Fruit fly (Drosophila melanogaster): ENCODE measurements around the gene Rpn3.

The Rpn3 gene

dm6 chr2L:19051534-19052100, at the start of gene Rpn3:
Rpn3 (plus strand) TSS chr2L:19051790.
- TF ChIP-seq CG8478 (optimal IDR thresholded peaks at IDR 0.05) (no peak), Dll (optimal IDR thresholded peaks at IDR 0.05) (no peak), usp (GFP tag; optimal IDR thresholded peaks at IDR 0.05) (no peak), EcR (GFP tag; optimal IDR thresholded peaks at IDR 0.05) (no peak), psq (optimal IDR thresholded peaks at IDR 0.05) (no peak), pan (optimal IDR thresholded peaks at IDR 0.05) (no peak)

- TF ChIP-seq psq (optimal IDR thresholded peaks at IDR 0.05): no peak
- no peak for TF ChIP-seq EcR (GFP tag; optimal IDR thresholded peaks at IDR 0.05)
- TF ChIP-seq pan (optimal IDR thresholded peaks at IDR 0.05): no peak
- no peak for TF ChIP-seq CG8478 (optimal IDR thresholded peaks at IDR 0.05)
- no peak for TF ChIP-seq Dll (optimal IDR thresholded peaks at IDR 0.05)
- no peak for TF ChIP-seq usp (GFP tag; optimal IDR thresholded peaks at IDR 0.05)
Measured at dm6 chr2L:19002468-19002867, 49.1 kb upstream of the Rpn3 start.

- TF ChIP-seq CG8478 (optimal IDR thresholded peaks at IDR 0.05) (no peak), psq (optimal IDR thresholded peaks at IDR 0.05) (no peak), EcR (GFP tag; optimal IDR thresholded peaks at IDR 0.05) (no peak), pan (optimal IDR thresholded peaks at IDR 0.05) (no peak), usp (GFP tag; optimal IDR thresholded peaks at IDR 0.05) (no peak), Dll (optimal IDR thresholded peaks at IDR 0.05) (no peak)
Measured at dm6 chr2L:19002959-19003371, 48.6 kb upstream of the Rpn3 start, which contains the start of gene CG31793. CG31793 (plus strand) TSS chr2L:19003367.

- TF ChIP-seq Dll (optimal IDR thresholded peaks at IDR 0.05) (no peak), usp (GFP tag; optimal IDR thresholded peaks at IDR 0.05) (no peak), pan (optimal IDR thresholded peaks at IDR 0.05) (no peak), EcR (GFP tag; optimal IDR thresholded peaks at IDR 0.05) (no peak), CG8478 (optimal IDR thresholded peaks at IDR 0.05) (no peak), psq (optimal IDR thresholded peaks at IDR 0.05) (no peak)
Measured at dm6 chr2L:19009130-19009529, 42.5 kb upstream of the Rpn3 start, which contains the start of gene RpL30. RpL30 (minus strand) TSS chr2L:19009306.

dm6 chr2L:19010037-19010436, 41.6 kb upstream of the Rpn3 start:
- TF ChIP-seq pan (optimal IDR thresholded peaks at IDR 0.05) (no peak), usp (GFP tag; optimal IDR thresholded peaks at IDR 0.05) (no peak), EcR (GFP tag; optimal IDR thresholded peaks at IDR 0.05) (no peak), Dll (optimal IDR thresholded peaks at IDR 0.05) (no peak), CG8478 (optimal IDR thresholded peaks at IDR 0.05) (no peak), psq (optimal IDR thresholded peaks at IDR 0.05) (no peak)

- TF ChIP-seq CG8478 (optimal IDR thresholded peaks at IDR 0.05): no peak
- TF ChIP-seq EcR (GFP tag; optimal IDR thresholded peaks at IDR 0.05): no peak
- no peak for TF ChIP-seq pan (optimal IDR thresholded peaks at IDR 0.05)
- TF ChIP-seq psq (optimal IDR thresholded peaks at IDR 0.05): no peak
- no peak for TF ChIP-seq Dll (optimal IDR thresholded peaks at IDR 0.05)
- TF ChIP-seq usp (GFP tag; optimal IDR thresholded peaks at IDR 0.05): no peak
Measured at dm6 chr2L:19010566-19010965, 41.0 kb upstream of the Rpn3 start, which contains the start of gene robl37BC. robl37BC (plus strand) TSS chr2L:19010866.

- no peak for TF ChIP-seq EcR (GFP tag; optimal IDR thresholded peaks at IDR 0.05)
- peak; percentile 62 for TF ChIP-seq pan (optimal IDR thresholded peaks at IDR 0.05)
- TF ChIP-seq psq (optimal IDR thresholded peaks at IDR 0.05): no peak
- TF ChIP-seq Dll (optimal IDR thresholded peaks at IDR 0.05): no peak
Measured at dm6 chr2L:19011895-19012645, 39.5 kb upstream of the Rpn3 start.

dm6 chr2L:19012776-19013328, 38.7 kb upstream of the Rpn3 start:
- TF ChIP-seq usp (GFP tag; optimal IDR thresholded peaks at IDR 0.05) (no peak), Dll (optimal IDR thresholded peaks at IDR 0.05) (no peak), psq (optimal IDR thresholded peaks at IDR 0.05) (no peak), EcR (GFP tag; optimal IDR thresholded peaks at IDR 0.05) (no peak), pan (optimal IDR thresholded peaks at IDR 0.05) (no peak)

- TF ChIP-seq EcR (GFP tag; optimal IDR thresholded peaks at IDR 0.05): no peak
- no peak for TF ChIP-seq CG8478 (optimal IDR thresholded peaks at IDR 0.05)
- no peak for TF ChIP-seq Dll (optimal IDR thresholded peaks at IDR 0.05)
- TF ChIP-seq psq (optimal IDR thresholded peaks at IDR 0.05): no peak
- no peak for TF ChIP-seq usp (GFP tag; optimal IDR thresholded peaks at IDR 0.05)
- TF ChIP-seq pan (optimal IDR thresholded peaks at IDR 0.05): no peak
Measured at dm6 chr2L:19014032-19014880, 37.3 kb upstream of the Rpn3 start.

- no peak for TF ChIP-seq EcR (GFP tag; optimal IDR thresholded peaks at IDR 0.05)
- TF ChIP-seq usp (GFP tag; optimal IDR thresholded peaks at IDR 0.05): no peak
- TF ChIP-seq psq (optimal IDR thresholded peaks at IDR 0.05): no peak
- TF ChIP-seq pan (optimal IDR thresholded peaks at IDR 0.05): no peak
- no peak for TF ChIP-seq Dll (optimal IDR thresholded peaks at IDR 0.05)
Measured at dm6 chr2L:19014881-19015366, 36.7 kb upstream of the Rpn3 start.

- TF ChIP-seq CG8478 (optimal IDR thresholded peaks at IDR 0.05) (no peak), Dll (optimal IDR thresholded peaks at IDR 0.05) (no peak), psq (optimal IDR thresholded peaks at IDR 0.05) (no peak), EcR (GFP tag; optimal IDR thresholded peaks at IDR 0.05) (no peak), pan (optimal IDR thresholded peaks at IDR 0.05) (no peak), usp (GFP tag; optimal IDR thresholded peaks at IDR 0.05) (no peak)
Measured at dm6 chr2L:19015628-19016027, 36.0 kb upstream of the Rpn3 start.
